Worm (Caenorhabditis elegans): Measurements from ENCODE around the gene fbxb-79.

DNA sequence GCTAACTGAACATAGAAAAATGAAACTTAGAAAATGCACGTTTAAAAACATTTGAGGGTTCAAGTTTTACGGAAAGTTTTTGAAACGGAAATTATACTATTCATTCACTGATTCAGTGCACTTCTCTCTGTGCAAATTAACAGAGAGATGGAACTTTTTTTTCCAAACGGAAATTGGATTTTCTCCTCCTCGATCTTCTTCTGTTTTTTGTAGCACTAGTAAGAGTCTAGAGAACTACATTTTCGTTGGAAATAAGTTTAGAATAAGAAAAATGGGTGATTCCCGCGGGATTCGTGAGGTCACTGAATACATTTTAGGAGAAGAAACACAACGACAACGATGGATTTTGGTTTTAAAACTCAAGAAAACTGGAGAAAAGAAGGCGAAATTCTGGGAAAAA is 46.4 kb upstream of the fbxb-79 start:
- TF ChIP-seq lin-13 (GFP tag; optimal IDR thresholded peaks at IDR 0.05) = no peak
- no peak for TF ChIP-seq unc-62 (GFP tag; optimal IDR thresholded peaks at IDR 0.05)
- no peak for TF ChIP-seq nhr-90 (tag; optimal IDR thresholded peaks at IDR 0.05; ENCODE audit: poor library complexity)
- no peak for TF ChIP-seq lsy-2 (tag; optimal IDR thresholded peaks at IDR 0.05)
- TF ChIP-seq pqm-1 (tag; optimal IDR thresholded peaks at IDR 0.05) = no peak
- no peak for TF ChIP-seq hlh-4 (tag; optimal IDR thresholded peaks at IDR 0.05)
- TF ChIP-seq nhr-12 (tag; optimal IDR thresholded peaks at IDR 0.05) = no peak
- no peak for TF ChIP-seq swsn-7 (tag; optimal IDR thresholded peaks at IDR 0.05)
- TF ChIP-seq egl-27 (tag; optimal IDR thresholded peaks at IDR 0.05) = no peak
